Fruit fly (Drosophila melanogaster) whole organism, embryonic: ENCODE measurements around the gene CG5087.

Source experiments
- CG10209 ChIP-seq: fragments of 200-800 bp; sonication (Bioruptor generic); optimal IDR thresholded peaks from 3 replicates; lab custom pipeline; 2017; ENCODE audit warnings: missing biosample characterization, mild to moderate bottlenecking, missing genetic modification characterization, missing genetic modification reagents
- CG10979 ChIP-seq: fragments of 200-800 bp; sonication (Bioruptor generic); optimal IDR thresholded peaks from 2 replicates; lab custom pipeline; 2018; ENCODE audit warnings: missing biosample characterization, mild to moderate bottlenecking, missing genetic modification characterization, moderate library complexity
- CG11504 ChIP-seq: fragments of 200-800 bp; sonication (Bioruptor generic); optimal IDR thresholded peaks from 3 replicates; lab custom pipeline; 2019; ENCODE audit warnings: missing biosample characterization, mild to moderate bottlenecking, missing genetic modification characterization, moderate library complexity
- CG11695 ChIP-seq: fragments of 200-800 bp; sonication (Bioruptor generic); IDR thresholded peaks from 3 replicates; pipeline ENCODE4 v1.3.6; 2022; ENCODE audit warnings: missing biosample characterization, missing genetic modification characterization
- CG12744 ChIP-seq: fragments of 200-800 bp; sonication (Bioruptor generic); optimal IDR thresholded peaks from 2 replicates; lab custom pipeline; 2016; ENCODE audit warnings: missing biosample characterization, missing genetic modification characterization
- CG13775 ChIP-seq: fragments of 200-800 bp; sonication (Bioruptor generic); optimal IDR thresholded peaks from 3 replicates; lab custom pipeline; 2017; ENCODE audit warnings: missing biosample characterization, mild to moderate bottlenecking, missing genetic modification characterization
- CG13894 ChIP-seq: fragments of 200-800 bp; sonication (Bioruptor generic); optimal IDR thresholded peaks from 3 replicates; lab custom pipeline; 2018; ENCODE audit warnings: missing biosample characterization, mild to moderate bottlenecking, missing genetic modification characterization, moderate library complexity
- CG14441 ChIP-seq: fragments of 200-800 bp; sonication (Bioruptor generic); IDR thresholded peaks from 2 replicates; pipeline ENCODE4 v1.3.6; 2022; ENCODE audit warnings: missing biosample characterization, missing genetic modification characterization
- CG14667 ChIP-seq: fragments of 200-800 bp; sonication (Bioruptor generic); IDR thresholded peaks from 2 replicates; pipeline ENCODE4 v1.3.6; 2022; ENCODE audit warnings: missing biosample characterization, missing genetic modification characterization
- CG17359 ChIP-seq: fragments of 200-800 bp; sonication (Bioruptor generic); optimal IDR thresholded peaks from 3 replicates; lab custom pipeline; 2018; ENCODE audit warnings: missing biosample characterization, mild to moderate bottlenecking, missing genetic modification characterization, moderate library complexity
- CG2120 ChIP-seq: fragments of 200-800 bp; sonication (Bioruptor generic); optimal IDR thresholded peaks from 3 replicates; lab custom pipeline; 2016; ENCODE audit warnings: missing biosample characterization, missing genetic modification characterization
- CG2202 ChIP-seq: fragments of 200-800 bp; sonication (Bioruptor generic); optimal IDR thresholded peaks from 2 replicates; lab custom pipeline; 2018; ENCODE audit warnings: missing biosample characterization, mild to moderate bottlenecking, missing genetic modification characterization
- CG30403 ChIP-seq: fragments of 200-800 bp; sonication (Bioruptor generic); optimal IDR thresholded peaks from 3 replicates; lab custom pipeline; 2016; ENCODE audit warnings: missing biosample characterization, missing genetic modification characterization
- CG4360 ChIP-seq: fragments of 200-800 bp; sonication (Bioruptor generic); IDR thresholded peaks from 2 replicates; pipeline ENCODE4 v1.3.6; 2022; ENCODE audit warnings: missing biosample characterization, missing genetic modification characterization
- CG43689 ChIP-seq: fragments of 200-800 bp; sonication (Bioruptor generic); IDR thresholded peaks from 2 replicates; pipeline ENCODE4 v1.3.6; 2022; ENCODE audit warnings: missing biosample characterization, missing genetic modification characterization
- CG9437 ChIP-seq: fragments of 200-800 bp; sonication (Bioruptor generic); optimal IDR thresholded peaks from 2 replicates; lab custom pipeline; 2018; ENCODE audit warnings: missing biosample characterization, mild to moderate bottlenecking, missing genetic modification characterization
- Deaf1 ChIP-seq: fragments of 200-800 bp; optimal IDR thresholded peaks from 3 replicates; lab custom pipeline; 2019; ENCODE audit warnings: missing biosample characterization, mild to moderate bottlenecking, missing genetic modification characterization, moderate library complexity
- Hey ChIP-seq: fragments of 200-800 bp; sonication (Bioruptor generic); optimal IDR thresholded peaks from 3 replicates; lab custom pipeline; 2018; ENCODE audit warnings: missing biosample characterization, mild to moderate bottlenecking, missing genetic modification characterization
- Hmr ChIP-seq: fragments of 200-800 bp; sonication (Bioruptor generic); optimal IDR thresholded peaks from 3 replicates; lab custom pipeline; 2017; ENCODE audit warnings: mild to moderate bottlenecking, missing biosample characterization, missing genetic modification reagents, missing genetic modification characterization
- Hr39 ChIP-seq: fragments of >200 bp; optimal IDR thresholded peaks from 2 replicates; lab custom pipeline; 2017
- MTF-1 ChIP-seq: fragments of 200-800 bp; sonication (Bioruptor generic); optimal IDR thresholded peaks from 2 replicates; lab custom pipeline; 2018; ENCODE audit warnings: missing biosample characterization, mild to moderate bottlenecking, missing genetic modification characterization, borderline replicate concordance
- Nf-YC ChIP-seq: fragments of 200-800 bp; optimal IDR thresholded peaks from 3 replicates; lab custom pipeline; 2019; ENCODE audit warnings: missing biosample characterization, mild to moderate bottlenecking, missing genetic modification characterization, moderate library complexity
- Pdp1 ChIP-seq, 2 experiments: fragments of 200-800 bp; sonication (Bioruptor generic); optimal IDR thresholded peaks; 3 replicates each; lab custom pipeline; 2016; ENCODE audit warnings: missing biosample characterization in 2 of 2, missing genetic modification characterization in 2 of 2, mild to moderate bottlenecking in 1 of 2, moderate library complexity in 1 of 2
- Sin3A ChIP-seq: fragments of >200 bp; optimal IDR thresholded peaks from 2 replicates; lab custom pipeline; 2018
- Sox100B ChIP-seq: fragments of 200-800 bp; sonication (Bioruptor generic); optimal IDR thresholded peaks from 3 replicates; lab custom pipeline; 2018; ENCODE audit warnings: missing biosample characterization, mild to moderate bottlenecking, missing genetic modification characterization
- abd-A ChIP-seq: fragments of 200-800 bp; sonication (Bioruptor generic); optimal IDR thresholded peaks from 3 replicates; lab custom pipeline; 2019; ENCODE audit warnings: missing biosample characterization, mild to moderate bottlenecking, missing genetic modification characterization, moderate library complexity
- amos ChIP-seq: fragments of 200-800 bp; sonication (Bioruptor generic); IDR thresholded peaks from 2 replicates; pipeline ENCODE4 v1.3.6; 2022; ENCODE audit warnings: missing biosample characterization, missing genetic modification characterization; ENCODE audit not compliant: partially characterized antibody
- bigmax ChIP-seq: fragments of 200-800 bp; sonication (Bioruptor generic); optimal IDR thresholded peaks from 2 replicates; lab custom pipeline; 2018; ENCODE audit warnings: missing biosample characterization, mild to moderate bottlenecking, missing genetic modification characterization
- bowl ChIP-seq: fragments of 200-800 bp; sonication (Bioruptor generic); IDR thresholded peaks from 2 replicates; pipeline ENCODE4 v1.3.6; 2022; ENCODE audit warnings: missing biosample characterization, missing genetic modification characterization
- crol ChIP-seq: fragments of 200-800 bp; sonication (Bioruptor generic); IDR thresholded peaks from 2 replicates; pipeline ENCODE4 v1.3.6; 2022; ENCODE audit warnings: missing biosample characterization, missing genetic modification characterization
- cwo ChIP-seq: fragments of 200-800 bp; sonication (Bioruptor generic); optimal IDR thresholded peaks from 3 replicates; lab custom pipeline; 2017; ENCODE audit warnings: missing biosample characterization, missing genetic modification characterization, mild to moderate bottlenecking, moderate library complexity, missing genetic modification reagents
- danr ChIP-seq: fragments of 200-800 bp; sonication (Bioruptor generic); IDR thresholded peaks from 2 replicates; pipeline ENCODE4 v1.3.6; 2022; ENCODE audit warnings: missing biosample characterization, missing genetic modification characterization
- dati ChIP-seq: fragments of 200-800 bp; sonication (Bioruptor generic); IDR thresholded peaks from 2 replicates; pipeline ENCODE4 v1.3.6; 2022; ENCODE audit warnings: missing biosample characterization, missing genetic modification characterization
- ems ChIP-seq: fragments of 200-800 bp; sonication (Bioruptor generic); optimal IDR thresholded peaks from 3 replicates; lab custom pipeline; 2016; ENCODE audit warnings: missing biosample characterization, missing genetic modification characterization
- ewg ChIP-seq: fragments of 200-800 bp; sonication (Bioruptor generic); optimal IDR thresholded peaks from 3 replicates; lab custom pipeline; 2017; ENCODE audit warnings: mild to moderate bottlenecking, missing biosample characterization, missing genetic modification reagents, missing genetic modification characterization
- gcm ChIP-seq: fragments of 200-800 bp; sonication (Bioruptor generic); optimal IDR thresholded peaks from 2 replicates; lab custom pipeline; 2019; ENCODE audit warnings: missing biosample characterization, mild to moderate bottlenecking, missing genetic modification characterization, moderate library complexity
- gem ChIP-seq: fragments of 200-800 bp; sonication (Bioruptor generic); optimal IDR thresholded peaks from 2 replicates; lab custom pipeline; 2019; ENCODE audit warnings: missing biosample characterization, mild to moderate bottlenecking, missing genetic modification characterization, moderate library complexity
- gfzf ChIP-seq: fragments of 200-800 bp; sonication (Bioruptor generic); optimal IDR thresholded peaks from 2 replicates; lab custom pipeline; 2016; ENCODE audit warnings: missing biosample characterization, mild to moderate bottlenecking, missing genetic modification characterization, moderate library complexity
- ken ChIP-seq: fragments of 200-800 bp; sonication (Bioruptor generic); IDR thresholded peaks from 3 replicates; pipeline ENCODE4 v1.3.6; 2022; ENCODE audit warnings: missing biosample characterization, missing genetic modification characterization
- kni ChIP-seq: fragments of 200-800 bp; sonication (Bioruptor generic); optimal IDR thresholded peaks from 3 replicates; lab custom pipeline; 2017; ENCODE audit warnings: mild to moderate bottlenecking, missing biosample characterization, missing genetic modification reagents, missing genetic modification characterization
- lab ChIP-seq: fragments of 200-800 bp; sonication (Bioruptor generic); optimal IDR thresholded peaks from 3 replicates; lab custom pipeline; 2017; ENCODE audit warnings: missing biosample characterization, missing genetic modification characterization, mild to moderate bottlenecking, moderate library complexity, missing genetic modification reagents
- mld ChIP-seq: fragments of 200-800 bp; sonication (Bioruptor generic); IDR thresholded peaks from 3 replicates; pipeline ENCODE4 v1.3.6; 2022; ENCODE audit warnings: missing biosample characterization, missing genetic modification characterization; ENCODE audit not compliant: partially characterized antibody
- nau ChIP-seq: fragments of 200-800 bp; sonication (Bioruptor generic); optimal IDR thresholded peaks from 3 replicates; lab custom pipeline; 2017; ENCODE audit warnings: missing biosample characterization, mild to moderate bottlenecking, missing genetic modification characterization, missing genetic modification reagents
- nmo ChIP-seq: fragments of 200-800 bp; sonication (Bioruptor generic); optimal IDR thresholded peaks from 2 replicates; lab custom pipeline; 2018; ENCODE audit warnings: missing biosample characterization, mild to moderate bottlenecking, missing genetic modification characterization, moderate library complexity
- oc ChIP-seq: fragments of 200-800 bp; sonication (Bioruptor generic); optimal IDR thresholded peaks from 2 replicates; lab custom pipeline; 2018; ENCODE audit warnings: missing biosample characterization, mild to moderate bottlenecking, missing genetic modification characterization, moderate library complexity
- pros ChIP-seq: fragments of 200-800 bp; sonication (Bioruptor generic); optimal IDR thresholded peaks from 3 replicates; lab custom pipeline; 2019; ENCODE audit warnings: missing biosample characterization, mild to moderate bottlenecking, missing genetic modification characterization, moderate library complexity
- slbo ChIP-seq: fragments of 200-800 bp; sonication (Bioruptor generic); IDR thresholded peaks from 2 replicates; pipeline ENCODE4 v1.3.6; 2022; ENCODE audit warnings: missing biosample characterization, missing genetic modification characterization
- slp2 ChIP-seq: fragments of 200-800 bp; sonication (Bioruptor generic); optimal IDR thresholded peaks from 2 replicates; lab custom pipeline; 2016; ENCODE audit warnings: missing biosample characterization, missing genetic modification characterization
- tin ChIP-seq: fragments of 200-800 bp; sonication (Bioruptor generic); optimal IDR thresholded peaks from 3 replicates; lab custom pipeline; 2016; ENCODE audit warnings: missing biosample characterization, missing genetic modification characterization
- trh ChIP-seq: fragments of 200-800 bp; sonication (Bioruptor generic); optimal IDR thresholded peaks from 2 replicates; lab custom pipeline; 2016; ENCODE audit warnings: missing biosample characterization, missing genetic modification characterization
- usp ChIP-seq: fragments of >200 bp; optimal IDR thresholded peaks from 2 replicates; lab custom pipeline; 2017; ENCODE audit warnings: missing biosample characterization, missing genetic modification characterization

The CG5087 gene

dm6 chr3L:9051830-9052259 is 53.9 kb downstream of the CG5087 start:
- TF ChIP-seq gem, result no peak
- TF ChIP-seq Pdp1 (GFP tag; optimal IDR thresholded peaks at IDR 0.05; lab: Kevin White, UChicago), result no peak
- peak; percentile 77 for TF ChIP-seq ewg (GFP tag; lab: Kevin White, UChicago)
- TF ChIP-seq CG43689 (GFP tag; lab: Robert Waterston, UW), result no peak
- no peak for TF ChIP-seq mld (GFP tag; lab: Robert Waterston, UW)
- no peak for TF ChIP-seq CG12744 (GFP tag; lab: Kevin White, UChicago)
- TF ChIP-seq kni (GFP tag; lab: Kevin White, UChicago), result peak; percentile 50
- TF ChIP-seq Sin3A (lab: Kevin White, UChicago), result no peak
- no peak for TF ChIP-seq CG2202 (tag; lab: Kevin White, UChicago)
- TF ChIP-seq pros (GFP tag; lab: Kevin White, UChicago), result peak; percentile 76
- TF ChIP-seq CG11504 (tag; lab: Kevin White, UChicago), result peak; percentile 22
- TF ChIP-seq usp (GFP tag; lab: Kevin White, UChicago), result no peak
- peak; percentile 14 for TF ChIP-seq gcm (GFP tag; lab: Kevin White, UChicago)
- TF ChIP-seq cwo, result no peak
- TF ChIP-seq Hr39 (lab: Kevin White, UChicago), result no peak
- no peak for TF ChIP-seq CG14441 (GFP tag; lab: Robert Waterston, UW)
- no peak for TF ChIP-seq dati (GFP tag; lab: Robert Waterston, UW)
- TF ChIP-seq Sox100B (GFP tag; lab: Kevin White, UChicago), result no peak
- no peak for TF ChIP-seq gfzf (GFP tag; lab: Kevin White, UChicago)
- TF ChIP-seq bowl (GFP tag; lab: Robert Waterston, UW), result no peak
- peak; percentile 64 for TF ChIP-seq Hey (tag; lab: Kevin White, UChicago)
- peak; percentile 69 for TF ChIP-seq crol (GFP tag; lab: Robert Waterston, UW)
- TF ChIP-seq ems (GFP tag; lab: Kevin White, UChicago), result no peak
- TF ChIP-seq danr, result no peak
- no peak for TF ChIP-seq ken (GFP tag; lab: Robert Waterston, UW)
- TF ChIP-seq tin (GFP tag; lab: Kevin White, UChicago), result no peak
- TF ChIP-seq Deaf1 (tag; lab: Kevin White, UChicago), result peak; percentile 94
- peak; percentile 15; the same call in 1 of the 3 replicates for TF ChIP-seq CG11695 (GFP tag; lab: Robert Waterston, UW)
- peak; percentile 68 for TF ChIP-seq CG13894 (tag; lab: Kevin White, UChicago)
- no peak for TF ChIP-seq nau
- no peak for TF ChIP-seq CG9437
- TF ChIP-seq slp2 (GFP tag; lab: Kevin White, UChicago), result no peak
- TF ChIP-seq oc (tag; lab: Kevin White, UChicago), result peak; percentile 32
- TF ChIP-seq abd-A (tag; lab: Kevin White, UChicago), result peak; percentile 89
- TF ChIP-seq CG10209 (GFP tag; lab: Kevin White, UChicago), result no peak
- no peak for TF ChIP-seq slbo (GFP tag; lab: Robert Waterston, UW)
- no peak for TF ChIP-seq CG10979
- TF ChIP-seq MTF-1 (GFP tag; lab: Kevin White, UChicago), result no peak
- no peak for TF ChIP-seq bigmax (GFP tag; lab: Kevin White, UChicago)
- TF ChIP-seq nmo (GFP tag; lab: Kevin White, UChicago), result no peak
- no peak for TF ChIP-seq CG30403 (GFP tag; lab: Kevin White, UChicago)
- TF ChIP-seq CG13775 (GFP tag; lab: Kevin White, UChicago), result no peak
- TF ChIP-seq amos (GFP tag; lab: Robert Waterston, UW), result no peak
- TF ChIP-seq trh, result no peak
- TF ChIP-seq Hmr (GFP tag; lab: Kevin White, UChicago), result peak; percentile 23
- peak; percentile 47 for TF ChIP-seq Nf-YC (tag; lab: Kevin White, UChicago)
- no peak for TF ChIP-seq CG14667 (GFP tag; lab: Robert Waterston, UW)
- no peak for TF ChIP-seq CG17359 (tag; lab: Kevin White, UChicago)
- TF ChIP-seq lab, result peak; percentile 16
- no peak for TF ChIP-seq CG2120 (GFP tag; lab: Kevin White, UChicago)
- TF ChIP-seq CG4360 (GFP tag; lab: Robert Waterston, UW), result no peak
